Fruit fly (Drosophila melanogaster) whole organism, embryonic: Measurements from ENCODE around the gene Muc18B.

Experiments
- Hsf ChIP-seq: fragments of 200-800 bp; sonication (Bioruptor generic); optimal IDR thresholded peaks from 3 replicates; lab custom pipeline; 2016; ENCODE audit warnings: missing biosample characterization, missing genetic modification characterization
- ara ChIP-seq: fragments of 200-800 bp; sonication (Bioruptor generic); IDR thresholded peaks from 2 replicates; pipeline ENCODE4 v1.3.6; 2022; ENCODE audit warnings: missing biosample characterization, missing genetic modification characterization
- dmrt11E ChIP-seq: fragments of 200-800 bp; sonication (Bioruptor generic); optimal IDR thresholded peaks from 3 replicates; lab custom pipeline; 2018; ENCODE audit warnings: missing biosample characterization, mild to moderate bottlenecking, missing genetic modification characterization, moderate library complexity
- twi ChIP-seq: fragments of 200-800 bp; optimal IDR thresholded peaks from 2 replicates; lab custom pipeline; 2019; ENCODE audit warnings: missing biosample characterization, mild to moderate bottlenecking, missing genetic modification characterization, moderate library complexity

DNA sequence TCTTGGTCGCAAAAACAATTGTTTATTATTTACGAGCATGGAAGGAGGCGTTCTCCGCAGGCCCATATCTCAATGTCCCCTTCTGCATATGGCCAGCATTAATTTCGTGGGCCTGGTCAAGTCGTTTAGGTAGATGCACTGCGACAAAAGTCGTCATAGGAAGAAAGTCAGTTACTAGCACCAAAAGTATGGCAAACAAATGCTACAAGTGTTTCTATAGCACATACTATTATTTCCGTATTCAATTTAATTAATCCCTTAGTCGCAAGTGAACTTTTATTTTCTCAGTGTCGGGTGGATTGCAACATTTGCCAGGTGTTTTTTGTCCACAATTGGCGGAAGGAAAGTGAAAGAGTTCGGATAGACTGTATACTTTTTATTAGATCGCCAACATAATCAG is 42.4 kb upstream of the Muc18B start:
- no peak for TF ChIP-seq dmrt11E
- TF ChIP-seq ara (GFP tag; lab: Robert Waterston, UW), result no peak
- TF ChIP-seq Hsf, result no peak
- no peak for TF ChIP-seq twi (tag; lab: Kevin White, UChicago)
